Worm (Caenorhabditis elegans) whole organism, young adult: Measurements from ENCODE around the gene F58E1.13.

Source experiments
- C06A6.2 ChIP-seq: fragments of 200-800 bp; sonication (Bioruptor generic); conservative IDR thresholded peaks from 2 replicates; pipeline ENCODE4 v1.3.6; 2022; ENCODE audit warnings: missing genetic modification characterization, missing compliant biosample characterization
- C17E4.6 ChIP-seq: fragments of 200-800 bp; sonication (Bioruptor generic); IDR thresholded peaks from 2 replicates; pipeline ENCODE4 v1.3.6; 2022; ENCODE audit warnings: missing genetic modification reagents, missing genetic modification characterization, missing compliant biosample characterization
- K12H6.12 ChIP-seq: fragments of 200-800 bp; sonication (Bioruptor generic); optimal IDR thresholded peaks from 2 replicates; lab custom pipeline; 2018; ENCODE audit warnings: mild to moderate bottlenecking, missing genetic modification characterization, missing compliant biosample characterization
- Y56A3A.18 ChIP-seq: fragments of 200-800 bp; sonication (Bioruptor generic); IDR thresholded peaks from 2 replicates; pipeline ENCODE4 v1.3.6; 2022; ENCODE audit warnings: missing genetic modification reagents, missing genetic modification characterization, missing compliant biosample characterization
- Y67H2A.10 ChIP-seq: fragments of 200-800 bp; sonication (Bioruptor generic); conservative IDR thresholded peaks from 2 replicates; pipeline ENCODE4 v1.3.6; 2022; ENCODE audit warnings: missing genetic modification reagents, missing genetic modification characterization, missing compliant biosample characterization
- aptf-2 ChIP-seq: fragments of 200-800 bp; sonication (Bioruptor generic); conservative IDR thresholded peaks from 2 replicates; pipeline ENCODE4 v1.3.6; 2022; ENCODE audit warnings: missing genetic modification reagents, missing genetic modification characterization, missing compliant biosample characterization
- aptf-3 ChIP-seq: fragments of 200-800 bp; sonication (Bioruptor generic); IDR thresholded peaks from 2 replicates; pipeline ENCODE4 v1.3.6; 2022; ENCODE audit warnings: missing genetic modification characterization, missing compliant biosample characterization
- athp-1 ChIP-seq: sonication (generic microtip); optimal IDR thresholded peaks from 2 replicates; lab custom pipeline; 2017; ENCODE audit warnings: mild to moderate bottlenecking, missing genetic modification characterization, missing compliant biosample characterization
- bed-1 ChIP-seq: fragments of 200-800 bp; sonication (Bioruptor generic); IDR thresholded peaks from 2 replicates; pipeline ENCODE4 v1.3.6; 2022; ENCODE audit warnings: missing genetic modification reagents, missing genetic modification characterization, missing compliant biosample characterization
- bed-2 ChIP-seq: fragments of 200-800 bp; sonication (Bioruptor generic); IDR thresholded peaks from 2 replicates; pipeline ENCODE4 v1.3.6; 2022; ENCODE audit warnings: missing genetic modification reagents, missing genetic modification characterization, missing compliant biosample characterization
- chd-7 ChIP-seq: sonication (generic microtip); optimal IDR thresholded peaks from 2 replicates; lab custom pipeline; 2016; ENCODE audit warnings: mild to moderate bottlenecking, missing genetic modification characterization, moderate library complexity, missing compliant biosample characterization
- efl-1 ChIP-seq: fragments of 150-350 bp; optimal IDR thresholded peaks from 2 replicates; lab custom pipeline; 2014; ENCODE audit warnings: missing biosample characterization, missing genetic modification reagents, missing genetic modification characterization
- fkh-3 ChIP-seq: sonication (generic microtip); optimal IDR thresholded peaks from 2 replicates; lab custom pipeline; 2016; ENCODE audit warnings: mild to moderate bottlenecking, missing genetic modification characterization, missing compliant biosample characterization
- hrde-1 ChIP-seq: sonication (generic microtip); optimal IDR thresholded peaks from 2 replicates; lab custom pipeline; 2016; ENCODE audit warnings: missing genetic modification characterization, mild to moderate bottlenecking, missing compliant biosample characterization, moderate library complexity, missing genotype, missing genetic modification reagents, borderline replicate concordance
- lin-35 ChIP-seq, 3 experiments: fragments of 150-350 bp in 2 of 3; sonication (generic microtip) in 1 of 3; optimal IDR thresholded peaks; 2 replicates each; lab custom pipeline; 2014 to 2018; ENCODE audit warnings: missing biosample characterization in 3 of 3, missing genetic modification characterization in 3 of 3, missing genetic modification reagents in 3 of 3
- lin-54 ChIP-seq: fragments of 200-800 bp; sonication (Bioruptor generic); optimal IDR thresholded peaks from 2 replicates; lab custom pipeline; 2018; ENCODE audit warnings: mild to moderate bottlenecking, missing genetic modification characterization, missing compliant biosample characterization
- madf-10 ChIP-seq: sonication (generic microtip); optimal IDR thresholded peaks from 2 replicates; lab custom pipeline; 2016; ENCODE audit warnings: mild to moderate bottlenecking, missing genetic modification characterization, missing compliant biosample characterization
- madf-8 ChIP-seq: fragments of 200-800 bp; sonication (Bioruptor generic); conservative IDR thresholded peaks from 2 replicates; pipeline ENCODE4 v1.3.6; 2022; ENCODE audit warnings: missing genetic modification reagents, missing genetic modification characterization, missing compliant biosample characterization
- mes-4 ChIP-seq: sonication (generic microtip); optimal IDR thresholded peaks from 2 replicates; lab custom pipeline; 2016; ENCODE audit warnings: missing genotype, missing genetic modification characterization, missing compliant biosample characterization
- nfya-2 ChIP-seq: fragments of 200-800 bp; sonication (Bioruptor generic); IDR thresholded peaks from 2 replicates; pipeline ENCODE4 v1.3.6; 2022; ENCODE audit warnings: missing genetic modification reagents, missing genetic modification characterization, missing compliant biosample characterization
- pha-4 ChIP-seq: fragments of 150-350 bp; sonication (generic microtip); optimal IDR thresholded peaks from 2 replicates; lab custom pipeline; 2014; ENCODE audit warnings: missing biosample characterization, missing genetic modification reagents, missing genetic modification characterization
- rec-8 ChIP-seq, 2 experiments: sonication (generic microtip); optimal IDR thresholded peaks; 2 replicates each; lab custom pipeline; 2016; ENCODE audit warnings: mild to moderate bottlenecking in 2 of 2, missing genetic modification characterization in 2 of 2, missing genetic modification reagents in 2 of 2, missing genotype in 2 of 2, missing biosample characterization in 1 of 2, missing compliant biosample characterization in 1 of 2, moderate library complexity in 1 of 2
- snpc-1.3 ChIP-seq: sonication (generic microtip); optimal IDR thresholded peaks from 2 replicates; lab custom pipeline; 2017; ENCODE audit warnings: missing genetic modification characterization, mild to moderate bottlenecking, missing compliant biosample characterization, antibody characterized with exemption, moderate library complexity, missing genotype, missing genetic modification reagents; ENCODE audit not compliant: insufficient read depth
- sptf-2 ChIP-seq: fragments of 200-800 bp; sonication (Bioruptor generic); optimal IDR thresholded peaks from 2 replicates; lab custom pipeline; 2018; ENCODE audit warnings: mild to moderate bottlenecking, missing genetic modification characterization, missing compliant biosample characterization
- tlf-1 ChIP-seq: fragments of 200-800 bp; sonication (Bioruptor generic); optimal IDR thresholded peaks from 2 replicates; lab custom pipeline; 2018; ENCODE audit warnings: mild to moderate bottlenecking, missing genetic modification characterization, missing compliant biosample characterization
- zim-3 ChIP-seq: sonication (generic microtip); optimal IDR thresholded peaks from 2 replicates; lab custom pipeline; 2017; ENCODE audit warnings: mild to moderate bottlenecking, missing genetic modification characterization, moderate library complexity, missing compliant biosample characterization
- ztf-28 ChIP-seq: fragments of 200-800 bp; sonication (Bioruptor generic); IDR thresholded peaks from 2 replicates; pipeline ENCODE4 v1.3.6; 2022; ENCODE audit warnings: missing genetic modification reagents, missing genetic modification characterization, missing compliant biosample characterization

F58E1.13 gene

DNA sequence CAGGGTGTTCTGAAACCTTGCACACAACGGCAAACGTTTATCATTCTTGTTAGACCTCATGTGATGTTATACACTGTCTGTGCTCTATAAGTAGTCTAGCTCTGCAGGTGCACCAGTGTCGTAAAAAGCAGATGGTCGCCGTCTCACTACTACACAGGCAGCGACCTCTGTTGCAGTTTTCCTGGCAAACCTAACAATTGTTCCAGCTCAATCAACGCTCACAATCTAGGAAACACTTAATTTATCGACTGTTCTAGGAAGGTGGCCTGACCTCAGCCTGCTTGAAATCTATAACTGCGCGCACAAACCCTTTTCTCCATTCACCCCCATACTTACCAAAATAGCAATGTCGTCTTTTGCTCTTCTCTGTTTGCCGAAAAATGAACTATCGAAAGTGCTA, 28.6 kb upstream of the F58E1.13 start, which contains the start of gene fbxb-11 (continued):
- no peak for TF ChIP-seq athp-1 (tag; lab: Kevin White, UChicago)
- no peak for TF ChIP-seq C06A6.2 (GFP tag; lab: Robert Waterston, UW)
- TF ChIP-seq rec-8 (tag; optimal IDR thresholded peaks at IDR 0.05; lab: Kevin White, UChicago) = no peak
- no peak for TF ChIP-seq pha-4 (tag; lab: Kevin White, UChicago)
- TF ChIP-seq madf-8 (GFP tag; lab: Robert Waterston, UW) = no peak

DNA sequence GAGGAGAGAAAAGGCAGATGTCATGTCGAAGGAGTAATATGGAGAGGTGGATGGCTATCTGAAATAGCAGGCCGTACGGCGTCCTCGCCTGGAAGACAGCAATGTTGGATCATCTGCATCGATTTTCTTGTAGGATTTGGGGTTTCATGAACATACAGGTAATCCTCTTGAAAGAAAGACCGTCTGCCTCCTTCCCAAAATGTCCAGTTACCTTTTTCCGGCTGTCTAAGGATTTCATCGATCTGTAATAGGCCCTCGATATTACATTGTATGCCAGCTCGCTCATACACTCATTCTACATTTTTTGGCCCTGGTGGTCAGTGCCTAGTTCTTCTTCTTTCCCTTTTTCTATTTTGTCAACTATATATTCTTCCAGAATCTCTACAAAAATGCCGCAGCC, 26.7 kb upstream of the F58E1.13 start, which contains the start of the genes fbxb-5 and btb-8:
Gene fbxb-5, minus strand, starts transcription at position 101 of the 400 bp plus-strand sequence.
Gene btb-8, plus strand, starts transcription at position 377 of the 400 bp plus-strand sequence.
- no peak for TF ChIP-seq mes-4 (tag; lab: Kevin White, UChicago)
- no peak for TF ChIP-seq sptf-2 (GFP tag; lab: Kevin White, UChicago)
- no peak for TF ChIP-seq bed-1 (GFP tag; lab: Robert Waterston, UW)
- no peak for TF ChIP-seq C17E4.6 (GFP tag; lab: Robert Waterston, UW)
- TF ChIP-seq bed-2 (GFP tag; lab: Robert Waterston, UW) = no peak
- TF ChIP-seq K12H6.12 = no peak
- TF ChIP-seq athp-1 (tag; lab: Kevin White, UChicago) = no peak
- TF ChIP-seq rec-8 (tag; optimal IDR thresholded peaks at IDR 0.05; lab: Kevin White, UChicago) = no peak
- no peak for TF ChIP-seq chd-7 (tag; lab: Kevin White, UChicago)

DNA sequence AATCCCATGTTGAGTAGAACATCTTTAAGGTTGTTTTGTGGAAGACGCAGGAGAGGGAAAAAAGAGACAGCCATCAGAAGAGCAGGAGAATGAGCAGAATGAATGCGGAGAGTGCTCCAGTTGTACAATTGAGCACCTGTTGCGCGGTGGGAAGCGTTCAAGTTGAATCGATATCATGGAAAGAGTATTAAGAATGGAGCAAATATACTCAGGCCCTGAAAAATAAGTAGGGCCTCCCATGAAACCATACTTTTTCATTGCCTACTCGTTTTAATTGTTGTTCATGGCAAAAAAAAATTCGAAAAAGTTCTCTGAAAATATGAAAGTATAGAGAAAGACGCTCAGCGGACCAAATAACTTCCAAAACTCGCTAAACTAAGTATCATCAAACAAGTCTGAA, 23.5 kb upstream of the F58E1.13 start, which contains the start of gene fbxb-48:
Gene fbxb-48, minus strand, starts transcription at position 101 of the 400 bp plus-strand sequence.
- TF ChIP-seq sptf-2 (GFP tag; lab: Kevin White, UChicago) = no peak
- no peak for TF ChIP-seq hrde-1 (tag; lab: Kevin White, UChicago)
- TF ChIP-seq madf-10 (tag; lab: Kevin White, UChicago) = no peak
- TF ChIP-seq ztf-28 (GFP tag; lab: Robert Waterston, UW) = no peak
- TF ChIP-seq lin-54 (GFP tag; lab: Kevin White, UChicago) = no peak

DNA sequence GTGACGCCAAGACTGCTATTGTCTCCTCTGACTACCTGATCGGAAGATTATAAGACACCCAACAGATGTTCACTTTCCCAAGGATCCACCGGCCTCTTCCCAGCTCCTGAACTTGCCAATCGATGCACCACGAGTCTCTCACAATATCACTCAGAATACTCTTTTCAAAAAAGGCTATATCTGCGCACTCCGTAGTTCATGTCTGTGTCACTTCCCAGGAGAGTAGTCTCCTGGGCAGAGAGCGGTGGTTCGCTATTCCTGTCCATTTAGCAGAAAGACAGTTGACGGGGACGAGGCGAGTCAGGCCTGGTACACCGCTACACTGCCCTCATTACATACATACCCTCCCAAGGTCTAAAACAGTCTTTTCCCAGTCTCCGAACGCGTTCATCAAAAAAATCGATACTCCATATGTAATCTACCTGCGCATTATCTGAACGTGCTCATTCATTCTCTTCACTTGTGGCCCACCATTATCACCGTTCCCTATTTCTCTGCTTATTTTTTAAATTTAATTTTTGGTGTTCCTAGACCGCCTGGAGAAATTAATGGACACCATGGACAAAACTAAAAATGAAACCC, 19.2 kb upstream of the F58E1.13 start, which contains the start of gene btb-6:
Gene btb-6, plus strand, starts transcription at position 532 of the 582 bp plus-strand sequence.
- TF ChIP-seq aptf-2 (GFP tag; lab: Robert Waterston, UW) (peak; percentile 97), nfya-2 (GFP tag; lab: Robert Waterston, UW) (no peak), bed-1 (GFP tag; lab: Robert Waterston, UW) (0 out of 2 replicates have a peak, but pooled peaks have one; percentile 47), aptf-3 (peak; percentile 87; the same call in 1 of the 2 replicates)

DNA sequence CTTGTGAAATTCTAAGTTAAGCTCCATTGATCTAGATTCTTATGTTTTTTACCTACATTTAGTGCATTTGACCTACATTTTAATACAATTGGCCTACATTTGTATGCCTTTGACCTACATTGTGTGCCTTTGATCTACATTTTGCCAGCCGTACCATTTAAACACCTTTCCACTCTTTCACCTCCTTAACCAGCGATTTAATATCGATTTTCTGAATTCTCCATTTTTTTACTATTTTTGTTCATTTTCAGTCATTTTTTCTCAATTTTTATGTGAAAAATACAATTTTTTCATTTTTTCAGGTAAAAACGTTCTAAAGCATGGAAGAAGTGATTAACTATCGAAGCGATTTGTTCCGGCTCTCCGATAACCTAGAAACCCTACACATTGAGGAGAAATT, 17.3 kb upstream of the F58E1.13 start, which contains the start of gene btb-7:
Gene btb-7, plus strand, starts transcription at position 301 of the 400 bp plus-strand sequence.
- TF ChIP-seq K12H6.12 (no peak), tlf-1 (GFP tag; lab: Kevin White, UChicago) (no peak), zim-3 (tag; lab: Kevin White, UChicago) (no peak), fkh-3 (tag; lab: Kevin White, UChicago) (no peak), lin-35 (GFP tag; optimal IDR thresholded peaks at IDR 0.05; lab: Kevin White, UChicago) (no peak), snpc-1.3 (tag; lab: Kevin White, UChicago) (no peak), Y56A3A.18 (GFP tag; lab: Robert Waterston, UW) (no peak), efl-1 (GFP tag; lab: Kevin White, UChicago) (peak; percentile 47), Y67H2A.10 (GFP tag; lab: Robert Waterston, UW) (no peak)
